Fruit fly (Drosophila melanogaster) whole organism, embryonic: ENCODE results near the gene Mul1.

Experiments
- Asciz ChIP-seq: fragments of 200-800 bp; sonication (Bioruptor generic); optimal IDR thresholded peaks from 2 replicates; lab custom pipeline; 2017; ENCODE audit warnings: missing biosample characterization, mild to moderate bottlenecking, missing genetic modification characterization, missing genetic modification reagents
- Bdp1 ChIP-seq: fragments of 200-800 bp; sonication (Bioruptor generic); optimal IDR thresholded peaks from 3 replicates; lab custom pipeline; 2016; ENCODE audit warnings: missing biosample characterization, missing genetic modification characterization
- BtbVII ChIP-seq: fragments of 200-800 bp; sonication (Bioruptor generic); optimal IDR thresholded peaks from 3 replicates; lab custom pipeline; 2017; ENCODE audit warnings: missing biosample characterization, mild to moderate bottlenecking, missing genetic modification characterization
- CG10959 ChIP-seq: fragments of 200-800 bp; sonication (Bioruptor generic); IDR thresholded peaks from 2 replicates; pipeline ENCODE4 v1.3.6; 2022; ENCODE audit warnings: missing biosample characterization, missing genetic modification characterization
- CG11247 ChIP-seq: fragments of 200-800 bp; sonication (Bioruptor generic); IDR thresholded peaks from 2 replicates; pipeline ENCODE4 v1.3.6; 2022; ENCODE audit warnings: missing biosample characterization, missing genetic modification characterization
- CG12391 ChIP-seq: fragments of 200-800 bp; sonication (Bioruptor generic); optimal IDR thresholded peaks from 3 replicates; lab custom pipeline; 2018; ENCODE audit warnings: missing biosample characterization, mild to moderate bottlenecking, missing genetic modification characterization, moderate library complexity
- CG13424 ChIP-seq: fragments of 200-800 bp; sonication (Bioruptor generic); optimal IDR thresholded peaks from 2 replicates; lab custom pipeline; 2019; ENCODE audit warnings: missing biosample characterization, mild to moderate bottlenecking, missing genetic modification characterization, moderate library complexity
- CG13775 ChIP-seq: fragments of 200-800 bp; sonication (Bioruptor generic); optimal IDR thresholded peaks from 3 replicates; lab custom pipeline; 2017; ENCODE audit warnings: missing biosample characterization, mild to moderate bottlenecking, missing genetic modification characterization
- CG1647 ChIP-seq: fragments of 200-800 bp; sonication (Bioruptor generic); optimal IDR thresholded peaks from 3 replicates; lab custom pipeline; 2016; ENCODE audit warnings: missing biosample characterization, missing genetic modification characterization
- CG16815 ChIP-seq: fragments of 200-800 bp; sonication (Bioruptor generic); optimal IDR thresholded peaks from 3 replicates; lab custom pipeline; 2017; ENCODE audit warnings: missing biosample characterization, mild to moderate bottlenecking, missing genetic modification characterization
- CG17328 ChIP-seq: fragments of 200-800 bp; sonication (Bioruptor generic); IDR thresholded peaks from 2 replicates; pipeline ENCODE4 v1.3.6; 2022; ENCODE audit warnings: missing biosample characterization, missing genetic modification characterization
- CG1832 ChIP-seq: fragments of 200-800 bp; sonication (Bioruptor generic); optimal IDR thresholded peaks from 2 replicates; lab custom pipeline; 2017; ENCODE audit warnings: missing biosample characterization, mild to moderate bottlenecking, missing genetic modification characterization, inconsistent platforms
- CG2120 ChIP-seq: fragments of 200-800 bp; sonication (Bioruptor generic); optimal IDR thresholded peaks from 3 replicates; lab custom pipeline; 2016; ENCODE audit warnings: missing biosample characterization, missing genetic modification characterization
- CG3163 ChIP-seq: fragments of 200-800 bp; sonication (Bioruptor generic); optimal IDR thresholded peaks from 3 replicates; lab custom pipeline; 2016; ENCODE audit warnings: missing biosample characterization, missing genetic modification characterization
- CG33213 ChIP-seq: fragments of 200-800 bp; sonication (Bioruptor generic); optimal IDR thresholded peaks from 3 replicates; lab custom pipeline; 2016; ENCODE audit warnings: missing biosample characterization, missing genetic modification characterization
- CG34376 ChIP-seq: fragments of 200-800 bp; sonication (Bioruptor generic); optimal IDR thresholded peaks from 2 replicates; lab custom pipeline; 2018; ENCODE audit warnings: missing biosample characterization, mild to moderate bottlenecking, missing genetic modification characterization
- CG3838 ChIP-seq: fragments of 200-800 bp; sonication (Bioruptor generic); optimal IDR thresholded peaks from 3 replicates; lab custom pipeline; 2016; ENCODE audit warnings: missing biosample characterization, missing genetic modification characterization
- CG4424 ChIP-seq: fragments of 200-800 bp; sonication (Bioruptor generic); optimal IDR thresholded peaks from 3 replicates; lab custom pipeline; 2016; ENCODE audit warnings: missing biosample characterization, missing genetic modification characterization
- CG4730 ChIP-seq: fragments of 200-800 bp; sonication (Bioruptor generic); IDR thresholded peaks from 2 replicates; pipeline ENCODE4 v1.3.6; 2022; ENCODE audit warnings: missing biosample characterization, missing genetic modification characterization
- CG6854 ChIP-seq: fragments of 200-800 bp; sonication (Bioruptor generic); optimal IDR thresholded peaks from 3 replicates; lab custom pipeline; 2017; ENCODE audit warnings: missing biosample characterization, mild to moderate bottlenecking, missing genetic modification characterization
- CG8290 ChIP-seq, 3 experiments: fragments of 200-800 bp; sonication (Bioruptor generic); optimal IDR thresholded peaks; 2 replicates each; lab custom pipeline; 2016 to 2019; ENCODE audit warnings: missing biosample characterization in 3 of 3, missing genetic modification characterization in 3 of 3, mild to moderate bottlenecking in 2 of 3, moderate library complexity in 1 of 3
- CG8388 ChIP-seq: fragments of 200-800 bp; sonication (Bioruptor generic); optimal IDR thresholded peaks from 2 replicates; lab custom pipeline; 2019; ENCODE audit warnings: missing biosample characterization, mild to moderate bottlenecking, missing genetic modification characterization, moderate library complexity
- CG8944 ChIP-seq: fragments of 200-800 bp; sonication (Bioruptor generic); optimal IDR thresholded peaks from 3 replicates; lab custom pipeline; 2016; ENCODE audit warnings: missing biosample characterization, missing genetic modification characterization
- CG9727 ChIP-seq: fragments of 200-800 bp; sonication (Bioruptor generic); optimal IDR thresholded peaks from 3 replicates; lab custom pipeline; 2017; ENCODE audit warnings: missing biosample characterization, mild to moderate bottlenecking, missing genetic modification characterization
- CG9932 ChIP-seq: fragments of 200-800 bp; sonication (Bioruptor generic); IDR thresholded peaks from 2 replicates; pipeline ENCODE4 v1.3.6; 2022; ENCODE audit warnings: missing biosample characterization, missing genetic modification characterization
- CkIIα-i1 ChIP-seq: fragments of 200-800 bp; sonication (Bioruptor generic); IDR thresholded peaks from 2 replicates; pipeline ENCODE4 v1.3.6; 2022; ENCODE audit warnings: missing biosample characterization, missing genetic modification characterization
- D19A ChIP-seq: fragments of 200-800 bp; optimal IDR thresholded peaks from 3 replicates; lab custom pipeline; 2019; ENCODE audit warnings: missing biosample characterization, mild to moderate bottlenecking, missing genetic modification characterization, moderate library complexity
- Doc2 ChIP-seq: fragments of 200-800 bp; sonication (Bioruptor generic); IDR thresholded peaks from 2 replicates; pipeline ENCODE4 v1.3.6; 2022; ENCODE audit warnings: missing biosample characterization, missing genetic modification characterization
- E2f2 ChIP-seq: fragments of 200-800 bp; sonication (Bioruptor generic); IDR thresholded peaks from 2 replicates; pipeline ENCODE4 v1.3.6; 2022; ENCODE audit warnings: missing biosample characterization, missing genetic modification characterization
- GATAe ChIP-seq: fragments of 200-800 bp; sonication (Bioruptor generic); conservative IDR thresholded peaks from 2 replicates; pipeline ENCODE4 v1.3.6; 2022; ENCODE audit warnings: missing biosample characterization, missing genetic modification characterization
- Hmr ChIP-seq: fragments of 200-800 bp; sonication (Bioruptor generic); optimal IDR thresholded peaks from 3 replicates; lab custom pipeline; 2017; ENCODE audit warnings: mild to moderate bottlenecking, missing biosample characterization, missing genetic modification reagents, missing genetic modification characterization
- Hr78 ChIP-seq, 2 experiments: fragments of 200-800 bp in 1 of 2; fragments of >200 bp in 1 of 2; sonication (Bioruptor generic) in 1 of 2; optimal IDR thresholded peaks; 2 replicates each; lab custom pipeline; 2017 to 2019; ENCODE audit warnings: missing biosample characterization in 2 of 2, missing genetic modification characterization in 2 of 2, mild to moderate bottlenecking in 1 of 2, moderate library complexity in 1 of 2
- Ravus ChIP-seq: fragments of 200-800 bp; sonication (Bioruptor generic); IDR thresholded peaks from 2 replicates; pipeline ENCODE4 v1.3.6; 2022; ENCODE audit warnings: missing biosample characterization, missing genetic modification characterization
- Sox100B ChIP-seq: fragments of 200-800 bp; sonication (Bioruptor generic); optimal IDR thresholded peaks from 3 replicates; lab custom pipeline; 2018; ENCODE audit warnings: missing biosample characterization, mild to moderate bottlenecking, missing genetic modification characterization
- Sox102F ChIP-seq: fragments of 200-800 bp; sonication (Bioruptor generic); optimal IDR thresholded peaks from 2 replicates; lab custom pipeline; 2018; ENCODE audit warnings: missing biosample characterization, mild to moderate bottlenecking, missing genetic modification characterization, moderate library complexity
- bsh ChIP-seq, 2 experiments: fragments of 200-800 bp; sonication (Bioruptor generic); optimal IDR thresholded peaks; 2 replicates each; lab custom pipeline; 2017 to 2018; ENCODE audit warnings: mild to moderate bottlenecking in 2 of 2, missing biosample characterization in 2 of 2, missing genetic modification characterization in 2 of 2, moderate library complexity in 1 of 2
- caup ChIP-seq: fragments of 200-800 bp; sonication (Bioruptor generic); optimal IDR thresholded peaks from 3 replicates; lab custom pipeline; 2017; ENCODE audit warnings: missing biosample characterization, mild to moderate bottlenecking, missing genetic modification characterization, moderate library complexity; ENCODE audit not compliant: severe bottlenecking
- crol ChIP-seq: fragments of 200-800 bp; sonication (Bioruptor generic); IDR thresholded peaks from 2 replicates; pipeline ENCODE4 v1.3.6; 2022; ENCODE audit warnings: missing biosample characterization, missing genetic modification characterization
- cwo ChIP-seq: fragments of 200-800 bp; sonication (Bioruptor generic); optimal IDR thresholded peaks from 3 replicates; lab custom pipeline; 2017; ENCODE audit warnings: missing biosample characterization, missing genetic modification characterization, mild to moderate bottlenecking, moderate library complexity, missing genetic modification reagents
- gem ChIP-seq: fragments of 200-800 bp; sonication (Bioruptor generic); optimal IDR thresholded peaks from 2 replicates; lab custom pipeline; 2019; ENCODE audit warnings: missing biosample characterization, mild to moderate bottlenecking, missing genetic modification characterization, moderate library complexity
- gsb-n ChIP-seq: fragments of 200-800 bp; sonication (Bioruptor generic); optimal IDR thresholded peaks from 3 replicates; lab custom pipeline; 2018; ENCODE audit warnings: missing biosample characterization, mild to moderate bottlenecking, missing genetic modification characterization
- jing ChIP-seq: fragments of 200-800 bp; sonication (Bioruptor generic); optimal IDR thresholded peaks from 2 replicates; lab custom pipeline; 2018; ENCODE audit warnings: missing biosample characterization, mild to moderate bottlenecking, missing genetic modification characterization
- lab ChIP-seq: fragments of 200-800 bp; sonication (Bioruptor generic); optimal IDR thresholded peaks from 3 replicates; lab custom pipeline; 2017; ENCODE audit warnings: missing biosample characterization, missing genetic modification characterization, mild to moderate bottlenecking, moderate library complexity, missing genetic modification reagents
- run ChIP-seq: fragments of 200-800 bp; sonication (Bioruptor generic); optimal IDR thresholded peaks from 3 replicates; lab custom pipeline; 2018; ENCODE audit warnings: missing biosample characterization, mild to moderate bottlenecking, missing genetic modification characterization
- scrt ChIP-seq: fragments of 200-800 bp; sonication (Bioruptor generic); optimal IDR thresholded peaks from 2 replicates; lab custom pipeline; 2018; ENCODE audit warnings: missing biosample characterization, mild to moderate bottlenecking, missing genetic modification characterization, moderate library complexity
- sisA ChIP-seq: fragments of 200-800 bp; sonication (Bioruptor generic); IDR thresholded peaks from 2 replicates; pipeline ENCODE4 v1.3.6; 2022; ENCODE audit warnings: missing biosample characterization, missing genetic modification characterization
- slbo ChIP-seq: fragments of 200-800 bp; sonication (Bioruptor generic); IDR thresholded peaks from 2 replicates; pipeline ENCODE4 v1.3.6; 2022; ENCODE audit warnings: missing biosample characterization, missing genetic modification characterization
- stc ChIP-seq: fragments of 200-800 bp; sonication (Bioruptor generic); IDR thresholded peaks from 2 replicates; pipeline ENCODE4 v1.3.6; 2022; ENCODE audit warnings: missing biosample characterization, missing genetic modification characterization
- trh ChIP-seq: fragments of 200-800 bp; sonication (Bioruptor generic); optimal IDR thresholded peaks from 2 replicates; lab custom pipeline; 2016; ENCODE audit warnings: missing biosample characterization, missing genetic modification characterization
- zen ChIP-seq: fragments of 200-800 bp; sonication (Bioruptor generic); optimal IDR thresholded peaks from 3 replicates; lab custom pipeline; 2018; ENCODE audit warnings: missing biosample characterization, mild to moderate bottlenecking, missing genetic modification characterization, moderate library complexity

Mul1 gene

dm6 chr3L:4000711-4001110 is 20.5 kb upstream of the Mul1 start (continued):
- TF ChIP-seq CG17328 (GFP tag; lab: Robert Waterston, UW) (no peak), CG12391 (tag; lab: Kevin White, UChicago) (peak; percentile 40), CG13424 (tag; lab: Kevin White, UChicago) (peak; percentile 67), gem (tag; lab: Kevin White, UChicago) (peak; percentile 60), Sox102F (GFP tag; lab: Kevin White, UChicago) (peak; percentile 42), D19A (no peak), slbo (GFP tag; lab: Robert Waterston, UW) (peak; percentile 22; the same call in 1 of the 2 replicates), CG3163 (GFP tag; lab: Kevin White, UChicago) (no peak), Asciz (GFP tag; lab: Kevin White, UChicago) (no peak), Ravus (GFP tag; lab: Robert Waterston, UW) (no peak), bsh (GFP tag; optimal IDR thresholded peaks at IDR 0.05; lab: Kevin White, UChicago) (peak in 1 of 2 experiments; percentile 15), CG13775 (GFP tag; lab: Kevin White, UChicago) (peak; percentile 38), CG2120 (GFP tag; lab: Kevin White, UChicago) (peak; percentile 30), CG8944 (no peak), lab (GFP tag; lab: Kevin White, UChicago) (peak; percentile 33), Doc2 (GFP tag; lab: Robert Waterston, UW) (no peak), E2f2 (GFP tag; lab: Robert Waterston, UW) (no peak), sisA (GFP tag; lab: Robert Waterston, UW) (peak; percentile 27; the same call in 1 of the 2 replicates), CG4730 (GFP tag; lab: Robert Waterston, UW) (no peak), trh (no peak), gsb-n (no peak), GATAe (no peak), CG8388 (GFP tag; lab: Kevin White, UChicago) (peak; percentile 17), CG33213 (GFP tag; lab: Kevin White, UChicago) (no peak), Bdp1 (no peak), CG9932 (GFP tag; lab: Robert Waterston, UW) (peak; percentile 18; the same call in 1 of the 2 replicates), CG11247 (GFP tag; lab: Robert Waterston, UW) (no peak), jing (GFP tag; lab: Kevin White, UChicago) (peak; percentile 11), CG34376 (GFP tag; lab: Kevin White, UChicago) (no peak), CkIIα-i1 (GFP tag; lab: Robert Waterston, UW) (no peak), Sox100B (peak; percentile 28), CG6854 (GFP tag; lab: Kevin White, UChicago) (no peak), CG3838 (GFP tag; lab: Kevin White, UChicago) (no peak), caup (GFP tag; lab: Kevin White, UChicago) (peak; percentile 3), CG1832 (GFP tag; lab: Kevin White, UChicago) (no peak), CG9727 (GFP tag; lab: Kevin White, UChicago) (peak; percentile 59), CG1647 (GFP tag; lab: Kevin White, UChicago) (no peak), CG16815 (GFP tag; lab: Kevin White, UChicago) (no peak), run (tag; lab: Kevin White, UChicago) (no peak), zen (tag; lab: Kevin White, UChicago) (no peak), Hmr (GFP tag; lab: Kevin White, UChicago) (peak; percentile 64), stc (GFP tag; lab: Robert Waterston, UW) (no peak), CG8290 (GFP tag; optimal IDR thresholded peaks at IDR 0.05; lab: Kevin White, UChicago) (no peak), CG8290 (tag; optimal IDR thresholded peaks at IDR 0.05; lab: Kevin White, UChicago) (no peak), cwo (peak; percentile 3), CG4424 (GFP tag; lab: Kevin White, UChicago) (peak; percentile 9), Hr78 (GFP tag; optimal IDR thresholded peaks at IDR 0.05; lab: Kevin White, UChicago) (no peak), BtbVII (GFP tag; lab: Kevin White, UChicago) (peak; percentile 18), scrt (GFP tag; lab: Kevin White, UChicago) (peak; percentile 1), crol (GFP tag; lab: Robert Waterston, UW) (no peak), CG10959 (GFP tag; lab: Robert Waterston, UW) (no peak)
